Worm (Caenorhabditis elegans) whole organism, L4 larva: ENCODE results near the gene C15C7.4.

Experiments
- F10B5.3 ChIP-seq: sonication (generic microtip); optimal IDR thresholded peaks from 2 replicates; lab custom pipeline; 2016; ENCODE audit warnings: mild to moderate bottlenecking, missing genetic modification characterization, missing compliant biosample characterization
- F26F4.8 ChIP-seq: fragments of 200-800 bp; sonication (Bioruptor generic); conservative IDR thresholded peaks from 2 replicates; pipeline ENCODE4 v1.3.6; 2022; ENCODE audit warnings: missing genetic modification characterization, missing compliant biosample characterization
- Y48G9A.11 ChIP-seq: fragments of 200-800 bp; sonication (Bioruptor generic); IDR thresholded peaks from 2 replicates; pipeline ENCODE4 v1.3.6; 2022; ENCODE audit warnings: missing genetic modification reagents, missing genetic modification characterization, missing compliant biosample characterization
- Y5F2A.4 ChIP-seq: fragments of 200-800 bp; sonication (Bioruptor generic); optimal IDR thresholded peaks from 2 replicates; lab custom pipeline; 2018; ENCODE audit warnings: mild to moderate bottlenecking, missing genetic modification characterization, missing compliant biosample characterization
- Y75B8A.6 ChIP-seq: fragments of 200-800 bp; sonication (Bioruptor generic); IDR thresholded peaks from 2 replicates; pipeline ENCODE4 v1.3.6; 2022; ENCODE audit warnings: missing genetic modification reagents, missing genetic modification characterization, missing compliant biosample characterization
- ZK337.2 ChIP-seq: fragments of 200-800 bp; sonication (Bioruptor generic); IDR thresholded peaks from 2 replicates; pipeline ENCODE4 v1.3.6; 2022; ENCODE audit warnings: missing genetic modification reagents, missing genetic modification characterization, missing compliant biosample characterization
- ZK546.5 ChIP-seq, 2 experiments: sonication (generic microtip); optimal IDR thresholded peaks; 2 replicates each; lab custom pipeline; 2017; ENCODE audit warnings: missing biosample characterization in 2 of 2, missing genetic modification characterization in 2 of 2
- attf-4 ChIP-seq: sonication (generic microtip); optimal IDR thresholded peaks from 3 replicates; lab custom pipeline; 2017; ENCODE audit warnings: missing biosample characterization, missing genetic modification characterization
- ceh-28 ChIP-seq: fragments of 150-350 bp; optimal IDR thresholded peaks from 2 replicates; lab custom pipeline; 2014; ENCODE audit warnings: missing biosample characterization, missing genetic modification reagents, missing genetic modification characterization
- ceh-44 ChIP-seq: fragments of 200-800 bp; sonication (Bioruptor generic); IDR thresholded peaks from 2 replicates; pipeline ENCODE4 v1.3.6; 2022; ENCODE audit warnings: missing genetic modification reagents, missing genetic modification characterization, missing compliant biosample characterization
- ceh-82 ChIP-seq: sonication (generic microtip); optimal IDR thresholded peaks from 2 replicates; lab custom pipeline; 2017; ENCODE audit warnings: missing biosample characterization, missing genetic modification characterization
- ctbp-1 ChIP-seq: fragments of 200-800 bp; sonication (Bioruptor generic); IDR thresholded peaks from 2 replicates; pipeline ENCODE4 v1.3.6; 2022; ENCODE audit warnings: missing genetic modification reagents, missing genetic modification characterization, missing compliant biosample characterization
- daf-8 ChIP-seq: fragments of 200-800 bp; sonication (Bioruptor generic); IDR thresholded peaks from 2 replicates; pipeline ENCODE4 v1.3.6; 2022; ENCODE audit warnings: missing genetic modification characterization, missing compliant biosample characterization
- dmd-6 ChIP-seq: fragments of 200-800 bp; sonication (Bioruptor generic); IDR thresholded peaks from 2 replicates; pipeline ENCODE4 v1.3.6; 2022; ENCODE audit warnings: missing genetic modification reagents, missing genetic modification characterization, missing compliant biosample characterization
- dpl-1 ChIP-seq: fragments of 150-350 bp; optimal IDR thresholded peaks from 2 replicates; lab custom pipeline; 2014; ENCODE audit warnings: missing biosample characterization, missing genetic modification reagents, missing genetic modification characterization
- duxl-1 ChIP-seq: sonication (generic microtip); optimal IDR thresholded peaks from 2 replicates; lab custom pipeline; 2016; ENCODE audit warnings: mild to moderate bottlenecking, missing genetic modification characterization, moderate library complexity, missing compliant biosample characterization; ENCODE audit not compliant: poor library complexity
- dve-1 ChIP-seq: sonication (generic microtip); optimal IDR thresholded peaks from 2 replicates; lab custom pipeline; 2017; ENCODE audit warnings: antibody characterized with exemption, mild to moderate bottlenecking, missing genetic modification characterization, missing compliant biosample characterization; ENCODE audit not compliant: insufficient read depth
- hlh-11 ChIP-seq: fragments of 200-800 bp; sonication (Bioruptor generic); optimal IDR thresholded peaks from 2 replicates; lab custom pipeline; 2018; ENCODE audit warnings: mild to moderate bottlenecking, missing genetic modification characterization, missing compliant biosample characterization
- hmg-1.1 ChIP-seq: fragments of 200-800 bp; sonication (Bioruptor generic); IDR thresholded peaks from 2 replicates; pipeline ENCODE4 v1.3.6; 2022; ENCODE audit warnings: missing genetic modification reagents, missing genetic modification characterization, missing compliant biosample characterization
- lim-7 ChIP-seq: fragments of 200-800 bp; sonication (Bioruptor generic); IDR thresholded peaks from 2 replicates; pipeline ENCODE4 v1.3.6; 2022; ENCODE audit warnings: missing genetic modification characterization, missing compliant biosample characterization
- lin-1 ChIP-seq: fragments of 200-800 bp; sonication (Bioruptor generic); IDR thresholded peaks from 2 replicates; pipeline ENCODE4 v1.3.6; 2022; ENCODE audit warnings: missing genetic modification reagents, missing genetic modification characterization, missing compliant biosample characterization
- lin-29 ChIP-seq: fragments of 200-800 bp; sonication (Bioruptor generic); IDR thresholded peaks from 2 replicates; pipeline ENCODE4 v1.3.6; 2022; ENCODE audit warnings: missing genetic modification reagents, missing genetic modification characterization, missing compliant biosample characterization
- lin-39 ChIP-seq: fragments of 150-350 bp; optimal IDR thresholded peaks from 2 replicates; lab custom pipeline; 2014; ENCODE audit warnings: missing biosample characterization, missing genetic modification reagents, missing genetic modification characterization
- lsy-2 ChIP-seq, 2 experiments: fragments of 150-350 bp in 1 of 2; sonication (generic microtip) in 1 of 2; optimal IDR thresholded peaks; 2 replicates each; lab custom pipeline; 2014 to 2017; ENCODE audit warnings: missing biosample characterization in 2 of 2, missing genetic modification characterization in 2 of 2
- madf-5 ChIP-seq, 2 experiments: fragments of 200-800 bp; sonication (Bioruptor generic); IDR thresholded peaks; 2 replicates each; pipeline ENCODE4 v1.3.6; 2022; ENCODE audit warnings: missing compliant biosample characterization in 2 of 2, missing genetic modification characterization in 2 of 2
- madf-9 ChIP-seq: fragments of 200-800 bp; sonication (Bioruptor generic); conservative IDR thresholded peaks from 2 replicates; pipeline ENCODE4 v1.3.6; 2022; ENCODE audit warnings: missing genetic modification reagents, missing genetic modification characterization, missing compliant biosample characterization
- mdt-29 ChIP-seq: fragments of 200-800 bp; sonication (Bioruptor generic); IDR thresholded peaks from 2 replicates; pipeline ENCODE4 v1.3.6; 2022; ENCODE audit warnings: missing genetic modification reagents, missing genetic modification characterization, missing compliant biosample characterization
- mes-2 ChIP-seq: sonication (generic microtip); optimal IDR thresholded peaks from 2 replicates; lab custom pipeline; 2016; ENCODE audit warnings: missing genotype, mild to moderate bottlenecking, missing genetic modification characterization, missing compliant biosample characterization; ENCODE audit not compliant: poor library complexity, severe bottlenecking
- mxl-3 ChIP-seq: fragments of 200-800 bp; sonication (Bioruptor generic); optimal IDR thresholded peaks from 2 replicates; lab custom pipeline; 2018; ENCODE audit warnings: mild to moderate bottlenecking, missing genetic modification characterization, missing compliant biosample characterization
- nhr-102 ChIP-seq: sonication (generic microtip); optimal IDR thresholded peaks from 2 replicates; lab custom pipeline; 2016; ENCODE audit warnings: mild to moderate bottlenecking, missing genetic modification characterization, moderate library complexity, missing compliant biosample characterization
- nhr-11 ChIP-seq: fragments of 150-350 bp; optimal IDR thresholded peaks from 2 replicates; lab custom pipeline; 2014; ENCODE audit warnings: missing biosample characterization, missing genetic modification characterization
- nhr-237 ChIP-seq: sonication (generic microtip); optimal IDR thresholded peaks from 2 replicates; lab custom pipeline; 2017; ENCODE audit warnings: missing biosample characterization, missing genetic modification characterization
- nhr-28 ChIP-seq: fragments of 150-350 bp; optimal IDR thresholded peaks from 2 replicates; lab custom pipeline; 2014; ENCODE audit warnings: missing biosample characterization, missing genetic modification characterization
- nhr-41 ChIP-seq: fragments of 200-800 bp; sonication (Bioruptor generic); IDR thresholded peaks from 2 replicates; pipeline ENCODE4 v1.3.6; 2022; ENCODE audit warnings: missing genetic modification reagents, missing genetic modification characterization, missing compliant biosample characterization
- nhr-42 ChIP-seq: fragments of 200-800 bp; sonication (Bioruptor generic); IDR thresholded peaks from 2 replicates; pipeline ENCODE4 v1.3.6; 2022; ENCODE audit warnings: missing genetic modification characterization, missing compliant biosample characterization
- nhr-48 ChIP-seq: sonication (generic microtip); optimal IDR thresholded peaks from 2 replicates; lab custom pipeline; 2016; ENCODE audit warnings: mild to moderate bottlenecking, missing genetic modification characterization, missing compliant biosample characterization
- nhr-6 ChIP-seq: fragments of 150-350 bp; optimal IDR thresholded peaks from 2 replicates; lab custom pipeline; 2014; ENCODE audit warnings: missing biosample characterization, missing genetic modification characterization
- pha-4 ChIP-seq, 2 experiments: fragments of 150-350 bp in 1 of 2; fragments of 200-800 bp in 1 of 2; sonication (Bioruptor generic) in 1 of 2; IDR thresholded peaks in 1 of 2; optimal IDR thresholded peaks in 1 of 2; 2 replicates each; pipeline versions ENCODE4 v1.3.6 to Lab custom; 2014 to 2022; ENCODE audit warnings: missing genetic modification characterization in 2 of 2, missing genetic modification reagents in 2 of 2, missing biosample characterization in 1 of 2, missing compliant biosample characterization in 1 of 2
- php-3 ChIP-seq: fragments of 200-800 bp; sonication (Bioruptor generic); IDR thresholded peaks from 2 replicates; pipeline ENCODE4 v1.3.6; 2022; ENCODE audit warnings: missing genetic modification reagents, missing genetic modification characterization, missing compliant biosample characterization
- saeg-2 ChIP-seq: fragments of 200-800 bp; sonication (Bioruptor generic); IDR thresholded peaks from 2 replicates; pipeline ENCODE4 v1.3.6; 2022; ENCODE audit warnings: missing genetic modification reagents, missing genetic modification characterization, missing compliant biosample characterization
- set-16 ChIP-seq: fragments of 200-800 bp; sonication (Bioruptor generic); IDR thresholded peaks from 2 replicates; pipeline ENCODE4 v1.3.6; 2022; ENCODE audit warnings: missing genetic modification reagents, missing genetic modification characterization, missing compliant biosample characterization
- spr-1 ChIP-seq: sonication (generic microtip); optimal IDR thresholded peaks from 2 replicates; lab custom pipeline; 2016; ENCODE audit warnings: mild to moderate bottlenecking, missing genetic modification characterization, missing compliant biosample characterization
- spr-3 ChIP-seq: fragments of 200-800 bp; sonication (Bioruptor generic); optimal IDR thresholded peaks from 2 replicates; lab custom pipeline; 2018; ENCODE audit warnings: mild to moderate bottlenecking, missing genetic modification characterization, missing compliant biosample characterization
- tra-1 ChIP-seq: fragments of 200-800 bp; sonication (Bioruptor generic); IDR thresholded peaks from 2 replicates; pipeline ENCODE4 v1.3.6; 2022; ENCODE audit warnings: missing genetic modification reagents, missing genetic modification characterization, missing compliant biosample characterization
- unc-130 ChIP-seq: sonication (generic microtip); optimal IDR thresholded peaks from 2 replicates; lab custom pipeline; 2016; ENCODE audit warnings: missing genetic modification reagents, missing genetic modification characterization, missing compliant biosample characterization
- unc-39 ChIP-seq: sonication (generic microtip); optimal IDR thresholded peaks from 2 replicates; lab custom pipeline; 2017; ENCODE audit warnings: missing biosample characterization, missing genetic modification characterization
- zip-11 ChIP-seq: fragments of 200-800 bp; sonication (Bioruptor generic); IDR thresholded peaks from 2 replicates; pipeline ENCODE4 v1.3.6; 2022; ENCODE audit warnings: missing genetic modification characterization, missing compliant biosample characterization
- zip-2 ChIP-seq: fragments of 150-350 bp; optimal IDR thresholded peaks from 2 replicates; lab custom pipeline; 2014; ENCODE audit warnings: missing biosample characterization, missing genetic modification characterization
- ztf-11 ChIP-seq: fragments of 150-350 bp; optimal IDR thresholded peaks from 2 replicates; lab custom pipeline; 2014; ENCODE audit warnings: missing biosample characterization, missing genetic modification characterization
- ztf-7 ChIP-seq: fragments of 150-350 bp; optimal IDR thresholded peaks from 2 replicates; lab custom pipeline; 2014; ENCODE audit warnings: missing biosample characterization, missing genetic modification characterization

The C15C7.4 gene

DNA sequence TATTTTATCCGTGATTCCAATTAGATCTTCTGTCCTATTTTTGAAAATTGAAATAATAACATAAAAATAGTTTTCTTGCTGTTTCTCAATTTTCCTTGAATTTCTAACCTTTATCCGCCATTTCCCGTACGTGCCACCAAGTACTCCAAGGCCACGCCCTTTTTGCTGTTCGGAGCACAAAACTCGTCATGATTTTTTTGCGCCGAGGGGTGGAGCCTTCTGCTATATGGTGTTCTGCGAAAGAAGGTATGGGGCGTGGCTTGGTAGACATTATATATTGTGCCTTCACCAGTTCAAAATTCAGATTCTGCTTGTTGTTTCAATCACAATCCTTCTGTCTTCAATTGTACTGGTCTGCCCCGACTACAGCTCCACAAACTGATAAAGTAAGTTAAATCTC lies at the start of gene C15C7.4:
C15C7.4 (plus strand) TSS at position 301 of the 400 bp plus-strand sequence.
- TF ChIP-seq nhr-41 (GFP tag; lab: Robert Waterston, UW) (no peak), hmg-1.1 (GFP tag; lab: Robert Waterston, UW) (no peak), ZK546.5 (tag; optimal IDR thresholded peaks at IDR 0.05; lab: Kevin White, UChicago) (no peak), nhr-42 (GFP tag; lab: Robert Waterston, UW) (no peak), daf-8 (no peak), mes-2 (tag; lab: Kevin White, UChicago) (no peak), lin-29 (GFP tag; lab: Robert Waterston, UW) (no peak), lsy-2 (tag; optimal IDR thresholded peaks at IDR 0.05; lab: Kevin White, UChicago) (no peak), nhr-48 (no peak), F26F4.8 (GFP tag; lab: Robert Waterston, UW) (no peak), unc-130 (GFP tag; lab: Kevin White, UChicago) (no peak), lin-1 (GFP tag; lab: Robert Waterston, UW) (no peak), ctbp-1 (no peak), Y75B8A.6 (no peak), saeg-2 (no peak), ceh-28 (tag; lab: Kevin White, UChicago) (no peak), nhr-6 (tag; lab: Kevin White, UChicago) (no peak), pha-4 (GFP tag; IDR thresholded peaks at IDR 0.05; lab: Robert Waterston, UW) (no peak), pha-4 (tag; optimal IDR thresholded peaks at IDR 0.05; lab: Kevin White, UChicago) (no peak), lim-7 (GFP tag; lab: Robert Waterston, UW) (no peak), nhr-102 (tag; lab: Kevin White, UChicago) (no peak)

DNA sequence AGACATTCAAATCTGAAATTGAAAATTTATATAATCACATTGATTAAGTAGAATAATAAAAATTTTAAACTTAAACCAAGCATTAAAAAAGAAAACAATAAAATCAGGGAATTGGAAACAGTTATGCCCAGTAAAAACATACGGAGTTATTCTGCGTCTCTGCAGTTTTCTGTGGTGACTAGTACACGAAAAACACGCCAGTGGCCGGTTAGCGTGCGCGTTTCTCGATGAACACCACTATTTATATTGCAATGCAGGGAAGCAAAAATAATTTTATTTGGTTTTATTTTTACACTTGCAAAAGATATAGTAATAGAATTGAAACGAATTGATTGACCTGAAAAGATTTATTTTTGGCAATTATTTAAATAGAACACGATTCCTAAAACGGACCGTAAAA lies 45.5 kb upstream of the C15C7.4 start, which contains the start of gene sec-3:
sec-3 (minus strand) TSS at position 21 of the 400 bp plus-strand sequence.
- TF ChIP-seq unc-39 (tag; lab: Kevin White, UChicago) = no peak
- peak; percentile 49 for TF ChIP-seq nhr-11 (tag; lab: Kevin White, UChicago)
- TF ChIP-seq ztf-7 = peak; percentile 75
- no peak for TF ChIP-seq Y48G9A.11
- TF ChIP-seq ceh-28 (tag; lab: Kevin White, UChicago) = no peak
- TF ChIP-seq ctbp-1 = 0 out of 2 replicates have a peak, but pooled peaks have one; percentile 17
- peak; percentile 80 for TF ChIP-seq spr-1 (tag; lab: Kevin White, UChicago)
- TF ChIP-seq zip-2 (tag; lab: Kevin White, UChicago) = no peak
- peak; percentile 80 for TF ChIP-seq dmd-6 (GFP tag; lab: Robert Waterston, UW)
- peak; percentile 53; the same call in 1 of the 2 replicates for TF ChIP-seq tra-1 (GFP tag; lab: Robert Waterston, UW)
- no peak for TF ChIP-seq zip-11 (GFP tag; lab: Robert Waterston, UW)
- TF ChIP-seq nhr-28 (tag; lab: Kevin White, UChicago) = peak; percentile 75
- no peak for TF ChIP-seq ztf-11 (tag; lab: Kevin White, UChicago)
- peak; percentile 53; the same call in 1 of the 2 replicates for TF ChIP-seq php-3 (GFP tag; lab: Robert Waterston, UW)
- TF ChIP-seq nhr-237 (tag; lab: Kevin White, UChicago) = no peak
- no peak for TF ChIP-seq Y5F2A.4 (GFP tag; lab: Kevin White, UChicago)
- TF ChIP-seq mdt-29 (GFP tag; lab: Robert Waterston, UW) = no peak
- peak; percentile 96 for TF ChIP-seq dve-1 (tag; lab: Kevin White, UChicago)
- no peak for TF ChIP-seq attf-4 (tag; lab: Kevin White, UChicago)
- no peak for TF ChIP-seq lin-39 (tag; lab: Kevin White, UChicago)
- TF ChIP-seq ZK546.5 (tag; optimal IDR thresholded peaks at IDR 0.05; lab: Kevin White, UChicago) = no peak
- peak; percentile 93 for TF ChIP-seq hlh-11 (tag; lab: Kevin White, UChicago)
- peak; percentile 42 for TF ChIP-seq spr-3
- peak; percentile 73 for TF ChIP-seq F10B5.3 (tag; lab: Kevin White, UChicago)
- TF ChIP-seq ceh-44 (GFP tag; lab: Robert Waterston, UW) = no peak
- no peak for TF ChIP-seq madf-9 (GFP tag; lab: Robert Waterston, UW)
- TF ChIP-seq duxl-1 = peak; percentile 85
- no peak for TF ChIP-seq set-16 (GFP tag; lab: Robert Waterston, UW)
- peak; percentile 63; the same call in 1 of the 2 replicates for TF ChIP-seq nhr-42 (GFP tag; lab: Robert Waterston, UW)
- peak; percentile 74 for TF ChIP-seq dpl-1 (GFP tag; lab: Kevin White, UChicago)
- no peak for TF ChIP-seq ceh-82
- TF ChIP-seq ZK337.2 (GFP tag; lab: Robert Waterston, UW) = no peak
- TF ChIP-seq madf-5 (GFP tag; IDR thresholded peaks at IDR 0.05; lab: Robert Waterston, UW) = no peak
- TF ChIP-seq lim-7 (GFP tag; lab: Robert Waterston, UW) = no peak
- peak; percentile 62 for TF ChIP-seq mxl-3
